Fruit fly (Drosophila melanogaster) whole organism, embryonic: ENCODE results near the gene Fer3.

Experiments
- Adf1 ChIP-seq: fragments of 200-800 bp; sonication (Bioruptor generic); IDR thresholded peaks from 2 replicates; pipeline ENCODE4 v1.3.6; 2022; ENCODE audit warnings: missing biosample characterization, missing genetic modification characterization
- BtbVII ChIP-seq: fragments of 200-800 bp; sonication (Bioruptor generic); optimal IDR thresholded peaks from 3 replicates; lab custom pipeline; 2017; ENCODE audit warnings: missing biosample characterization, mild to moderate bottlenecking, missing genetic modification characterization
- CG10147 ChIP-seq: fragments of 200-800 bp; sonication (Bioruptor generic); optimal IDR thresholded peaks from 2 replicates; lab custom pipeline; 2019; ENCODE audit warnings: missing biosample characterization, mild to moderate bottlenecking, missing genetic modification characterization, moderate library complexity
- CG10321 ChIP-seq: fragments of 200-800 bp; sonication (Bioruptor generic); IDR thresholded peaks from 2 replicates; pipeline ENCODE4 v1.3.6; 2022; ENCODE audit warnings: missing biosample characterization, missing genetic modification characterization
- CG10431 ChIP-seq: fragments of 200-800 bp; sonication (Bioruptor generic); optimal IDR thresholded peaks from 3 replicates; lab custom pipeline; 2018; ENCODE audit warnings: missing biosample characterization, mild to moderate bottlenecking, missing genetic modification characterization
- CG14050 ChIP-seq: fragments of 200-800 bp; sonication (Bioruptor generic); IDR thresholded peaks from 3 replicates; pipeline ENCODE4 v1.3.6; 2022; ENCODE audit warnings: missing biosample characterization, missing genetic modification characterization
- CG1529 ChIP-seq: fragments of 200-800 bp; sonication (Bioruptor generic); optimal IDR thresholded peaks from 3 replicates; lab custom pipeline; 2018; ENCODE audit warnings: missing biosample characterization, missing genetic modification characterization
- CG15479 ChIP-seq: fragments of 200-800 bp; sonication (Bioruptor generic); optimal IDR thresholded peaks from 3 replicates; lab custom pipeline; 2019; ENCODE audit warnings: missing biosample characterization, mild to moderate bottlenecking, missing genetic modification characterization, moderate library complexity
- CG15696 ChIP-seq: fragments of 200-800 bp; sonication (Bioruptor generic); optimal IDR thresholded peaks from 2 replicates; lab custom pipeline; 2019; ENCODE audit warnings: missing biosample characterization, mild to moderate bottlenecking, missing genetic modification characterization, moderate library complexity
- CG17361 ChIP-seq: fragments of 200-800 bp; sonication (Bioruptor generic); IDR thresholded peaks from 3 replicates; pipeline ENCODE4 v1.3.6; 2022; ENCODE audit warnings: missing biosample characterization, missing genetic modification characterization
- CG1832 ChIP-seq: fragments of 200-800 bp; sonication (Bioruptor generic); optimal IDR thresholded peaks from 2 replicates; lab custom pipeline; 2017; ENCODE audit warnings: missing biosample characterization, mild to moderate bottlenecking, missing genetic modification characterization, inconsistent platforms
- CG18619 ChIP-seq: fragments of 200-800 bp; sonication (Bioruptor generic); optimal IDR thresholded peaks from 3 replicates; lab custom pipeline; 2017; ENCODE audit warnings: missing biosample characterization, mild to moderate bottlenecking, missing genetic modification characterization
- CG2875 ChIP-seq: fragments of 200-800 bp; sonication (Bioruptor generic); optimal IDR thresholded peaks from 2 replicates; lab custom pipeline; 2017; ENCODE audit warnings: missing biosample characterization, mild to moderate bottlenecking, missing genetic modification characterization, missing genetic modification reagents
- CG3065 ChIP-seq: fragments of 200-800 bp; sonication (Bioruptor generic); optimal IDR thresholded peaks from 2 replicates; lab custom pipeline; 2016; ENCODE audit warnings: missing biosample characterization, missing genetic modification characterization
- CG31388 ChIP-seq: fragments of 200-800 bp; sonication (Bioruptor generic); optimal IDR thresholded peaks from 2 replicates; lab custom pipeline; 2016; ENCODE audit warnings: missing biosample characterization, missing genetic modification characterization
- CG3163 ChIP-seq: fragments of 200-800 bp; sonication (Bioruptor generic); optimal IDR thresholded peaks from 3 replicates; lab custom pipeline; 2016; ENCODE audit warnings: missing biosample characterization, missing genetic modification characterization
- CG32532 ChIP-seq: fragments of 200-800 bp; sonication (Bioruptor generic); IDR thresholded peaks from 2 replicates; pipeline ENCODE4 v1.3.6; 2022; ENCODE audit warnings: missing biosample characterization, missing genetic modification characterization
- CG33213 ChIP-seq: fragments of 200-800 bp; sonication (Bioruptor generic); optimal IDR thresholded peaks from 3 replicates; lab custom pipeline; 2016; ENCODE audit warnings: missing biosample characterization, missing genetic modification characterization
- CG34376 ChIP-seq: fragments of 200-800 bp; sonication (Bioruptor generic); optimal IDR thresholded peaks from 2 replicates; lab custom pipeline; 2018; ENCODE audit warnings: missing biosample characterization, mild to moderate bottlenecking, missing genetic modification characterization
- CG34422 ChIP-seq: fragments of 200-800 bp; sonication (Bioruptor generic); IDR thresholded peaks from 3 replicates; pipeline ENCODE4 v1.3.6; 2022; ENCODE audit warnings: missing biosample characterization, missing genetic modification characterization
- CG4328 ChIP-seq: fragments of 200-800 bp; sonication (Bioruptor generic); optimal IDR thresholded peaks from 3 replicates; lab custom pipeline; 2017; ENCODE audit warnings: missing biosample characterization, missing genetic modification reagents, missing genetic modification characterization
- CG4854 ChIP-seq: fragments of 200-800 bp; sonication (Bioruptor generic); optimal IDR thresholded peaks from 2 replicates; lab custom pipeline; 2016; ENCODE audit warnings: missing biosample characterization, missing genetic modification characterization, inconsistent platforms
- CG6765 ChIP-seq: fragments of 200-800 bp; sonication (Bioruptor generic); optimal IDR thresholded peaks from 3 replicates; lab custom pipeline; 2017; ENCODE audit warnings: missing biosample characterization, mild to moderate bottlenecking, missing genetic modification characterization
- CG7271 ChIP-seq: fragments of 200-800 bp; sonication (Bioruptor generic); optimal IDR thresholded peaks from 2 replicates; lab custom pipeline; 2018; ENCODE audit warnings: missing biosample characterization, mild to moderate bottlenecking, missing genetic modification characterization, moderate library complexity
- CG8281 ChIP-seq: fragments of 200-800 bp; sonication (Bioruptor generic); optimal IDR thresholded peaks from 2 replicates; lab custom pipeline; 2018; ENCODE audit warnings: missing biosample characterization, mild to moderate bottlenecking, missing genetic modification characterization, moderate library complexity
- CHES-1-like ChIP-seq: fragments of 200-800 bp; sonication (Bioruptor generic); optimal IDR thresholded peaks from 2 replicates; lab custom pipeline; 2016; ENCODE audit warnings: missing biosample characterization, missing genetic modification characterization
- Camta ChIP-seq: fragments of 200-800 bp; sonication (Bioruptor generic); optimal IDR thresholded peaks from 2 replicates; lab custom pipeline; 2016; ENCODE audit warnings: missing biosample characterization, missing genetic modification characterization
- Ets97D ChIP-seq: fragments of 200-800 bp; sonication (Bioruptor generic); optimal IDR thresholded peaks from 3 replicates; lab custom pipeline; 2016; ENCODE audit warnings: missing biosample characterization, missing genetic modification characterization
- Gug ChIP-seq: fragments of 200-800 bp; sonication (Bioruptor generic); IDR thresholded peaks from 4 replicates; pipeline ENCODE4 v1.3.6; 2022; ENCODE audit warnings: missing biosample characterization, missing genetic modification characterization
- Hmr ChIP-seq: fragments of 200-800 bp; sonication (Bioruptor generic); optimal IDR thresholded peaks from 3 replicates; lab custom pipeline; 2017; ENCODE audit warnings: mild to moderate bottlenecking, missing biosample characterization, missing genetic modification reagents, missing genetic modification characterization
- MESR4 ChIP-seq: fragments of 200-800 bp; sonication (Bioruptor generic); optimal IDR thresholded peaks from 2 replicates; lab custom pipeline; 2018; ENCODE audit warnings: missing biosample characterization, mild to moderate bottlenecking, missing genetic modification characterization, moderate library complexity
- Nf-YB ChIP-seq: fragments of 200-800 bp; sonication (Bioruptor generic); optimal IDR thresholded peaks from 3 replicates; lab custom pipeline; 2019; ENCODE audit warnings: missing biosample characterization, mild to moderate bottlenecking, missing genetic modification characterization, moderate library complexity
- PHDP ChIP-seq: fragments of 200-800 bp; sonication (Bioruptor generic); optimal IDR thresholded peaks from 3 replicates; lab custom pipeline; 2018; ENCODE audit warnings: missing biosample characterization, mild to moderate bottlenecking, missing genetic modification characterization, moderate library complexity
- Pdp1 ChIP-seq, 2 experiments: fragments of 200-800 bp; sonication (Bioruptor generic); optimal IDR thresholded peaks; 3 replicates each; lab custom pipeline; 2016; ENCODE audit warnings: missing biosample characterization in 2 of 2, missing genetic modification characterization in 2 of 2, mild to moderate bottlenecking in 1 of 2, moderate library complexity in 1 of 2
- ash1 ChIP-seq: fragments of 200-800 bp; sonication (Bioruptor generic); optimal IDR thresholded peaks from 2 replicates; lab custom pipeline; 2018; ENCODE audit warnings: missing biosample characterization, mild to moderate bottlenecking, missing genetic modification characterization
- bcd ChIP-seq: fragments of 200-800 bp; sonication (Bioruptor generic); optimal IDR thresholded peaks from 2 replicates; lab custom pipeline; 2017; ENCODE audit warnings: missing biosample characterization, mild to moderate bottlenecking, missing genetic modification characterization
- cato ChIP-seq: fragments of 200-800 bp; sonication (Bioruptor generic); optimal IDR thresholded peaks from 2 replicates; lab custom pipeline; 2016; ENCODE audit warnings: missing biosample characterization, missing genetic modification characterization, borderline replicate concordance
- chn ChIP-seq: fragments of 200-800 bp; sonication (Bioruptor generic); optimal IDR thresholded peaks from 2 replicates; lab custom pipeline; 2016; ENCODE audit warnings: missing biosample characterization, missing genetic modification characterization
- da ChIP-seq: fragments of 200-800 bp; sonication (Bioruptor generic); optimal IDR thresholded peaks from 2 replicates; lab custom pipeline; 2016; ENCODE audit warnings: missing biosample characterization, missing genetic modification characterization
- dysf ChIP-seq: fragments of 200-800 bp; sonication (Bioruptor generic); IDR thresholded peaks from 3 replicates; pipeline ENCODE4 v1.3.6; 2022; ENCODE audit warnings: missing biosample characterization, missing genetic modification characterization
- eve ChIP-seq, 2 experiments: fragments of >200 bp; optimal IDR thresholded peaks; 2 replicates each; lab custom pipeline; 2017; ENCODE audit warnings: missing biosample characterization in 2 of 2, missing genetic modification characterization in 2 of 2
- exex ChIP-seq: fragments of 200-800 bp; sonication (Bioruptor generic); optimal IDR thresholded peaks from 4 replicates; lab custom pipeline; 2018; ENCODE audit warnings: missing biosample characterization, mild to moderate bottlenecking, missing genetic modification characterization, moderate library complexity
- ftz-f1 ChIP-seq: fragments of 200-800 bp; sonication (Bioruptor generic); optimal IDR thresholded peaks from 2 replicates; lab custom pipeline; 2016; ENCODE audit warnings: missing biosample characterization, missing genetic modification characterization
- oc ChIP-seq: fragments of 200-800 bp; sonication (Bioruptor generic); optimal IDR thresholded peaks from 2 replicates; lab custom pipeline; 2018; ENCODE audit warnings: missing biosample characterization, mild to moderate bottlenecking, missing genetic modification characterization, moderate library complexity
- p53 ChIP-seq: fragments of 200-800 bp; sonication (Bioruptor generic); optimal IDR thresholded peaks from 2 replicates; lab custom pipeline; 2016; ENCODE audit warnings: missing biosample characterization, missing genetic modification characterization
- sens ChIP-seq: fragments of 200-800 bp; sonication (Bioruptor generic); peaks from one replicate; lab custom pipeline; 2016; ENCODE audit warnings: missing biosample characterization, missing genetic modification characterization
- tgo ChIP-seq: fragments of 200-800 bp; sonication (Bioruptor generic); IDR thresholded peaks from 3 replicates; pipeline ENCODE4 v1.3.6; 2022; ENCODE audit warnings: missing biosample characterization, missing genetic modification characterization
- tio ChIP-seq: fragments of 200-800 bp; sonication (Bioruptor generic); optimal IDR thresholded peaks from 2 replicates; lab custom pipeline; 2017; ENCODE audit warnings: missing biosample characterization, missing genetic modification characterization, inconsistent platforms
- unc-4 ChIP-seq: fragments of 200-800 bp; sonication (Bioruptor generic); IDR thresholded peaks from 2 replicates; pipeline ENCODE4 v1.3.6; 2022; ENCODE audit warnings: missing biosample characterization, missing genetic modification characterization; ENCODE audit not compliant: partially characterized antibody
- zfh2 ChIP-seq: fragments of 200-800 bp; sonication (Bioruptor generic); optimal IDR thresholded peaks from 2 replicates; lab custom pipeline; 2016; ENCODE audit warnings: missing biosample characterization, missing genetic modification characterization

The Fer3 gene

DNA sequence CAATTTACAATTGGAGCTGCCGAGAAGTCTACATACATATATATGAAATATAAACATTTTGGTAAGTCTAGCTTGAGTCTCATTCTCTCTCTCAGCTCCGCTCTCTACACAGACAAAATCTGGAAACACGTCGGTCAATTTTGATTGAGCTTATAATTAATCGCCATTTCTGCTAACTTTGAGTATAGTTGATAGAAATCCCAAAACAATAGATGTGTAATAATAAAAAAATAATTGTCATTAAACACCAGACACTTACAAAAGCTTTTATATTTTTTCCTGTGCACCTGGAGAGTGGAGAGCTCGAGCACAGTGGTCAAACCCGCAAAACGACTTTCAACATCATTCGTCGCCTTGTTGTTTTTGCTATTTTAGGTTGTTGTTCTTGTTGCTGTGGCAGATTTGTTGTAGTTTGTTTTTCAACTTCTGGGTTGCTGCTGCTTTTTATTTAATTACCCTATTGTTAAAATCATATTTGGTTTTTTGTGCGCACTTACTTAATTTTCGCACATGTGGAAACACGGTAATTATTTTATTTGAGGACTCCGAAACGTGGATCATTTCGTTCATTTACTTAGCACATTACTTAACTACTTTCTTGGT is 37.4 kb downstream of the Fer3 start (continued):
- TF ChIP-seq CG4854 (GFP tag; lab: Kevin White, UChicago) (peak; percentile 94), Nf-YB (GFP tag; lab: Kevin White, UChicago) (peak; percentile 85), CG6765 (GFP tag; lab: Kevin White, UChicago) (peak; percentile 92), BtbVII (GFP tag; lab: Kevin White, UChicago) (peak; percentile 95), CG15479 (GFP tag; lab: Kevin White, UChicago) (no peak), CG15696 (tag; lab: Kevin White, UChicago) (peak; percentile 76), p53 (GFP tag; lab: Kevin White, UChicago) (peak; percentile 69), CG18619 (peak; percentile 94), CHES-1-like (GFP tag; lab: Kevin White, UChicago) (peak; percentile 92), Gug (GFP tag; lab: Robert Waterston, UW) (peak; percentile 94), CG4328 (GFP tag; lab: Kevin White, UChicago) (peak; percentile 76), ash1 (peak; percentile 84), tgo (peak; percentile 96), cato (peak; percentile 91), CG31388 (GFP tag; lab: Kevin White, UChicago) (peak; percentile 91), bcd (GFP tag; lab: Kevin White, UChicago) (peak; percentile 96), eve (GFP tag; optimal IDR thresholded peaks at IDR 0.05; lab: Kevin White, UChicago) (peak in 1 of 2 experiments; percentile 97), da (peak; percentile 57), CG14050 (GFP tag; lab: Robert Waterston, UW) (peak; percentile 95), CG34422 (GFP tag; lab: Robert Waterston, UW) (peak; percentile 97), ftz-f1 (GFP tag; lab: Kevin White, UChicago) (peak; percentile 53), Adf1 (peak; percentile 75), CG34376 (peak; percentile 77), dysf (peak; percentile 98), Pdp1 (GFP tag; optimal IDR thresholded peaks at IDR 0.05; lab: Kevin White, UChicago) (peak; percentile 95 to 97), CG10147 (GFP tag; lab: Kevin White, UChicago) (peak; percentile 96), MESR4 (GFP tag; lab: Kevin White, UChicago) (peak; percentile 60), CG2875 (GFP tag; lab: Kevin White, UChicago) (peak; percentile 90), CG32532 (GFP tag; lab: Robert Waterston, UW) (peak; percentile 98), tio (GFP tag; lab: Kevin White, UChicago) (peak; percentile 95), CG1832 (GFP tag; lab: Kevin White, UChicago) (no peak), CG1529 (GFP tag; lab: Kevin White, UChicago) (peak; percentile 93), exex (peak; percentile 79), CG17361 (peak; percentile 95), CG3065 (GFP tag; lab: Kevin White, UChicago) (peak; percentile 82), oc (tag; lab: Kevin White, UChicago) (peak; percentile 98), zfh2 (GFP tag; lab: Kevin White, UChicago) (peak; percentile 95), CG8281 (peak; percentile 83), unc-4 (GFP tag; lab: Robert Waterston, UW) (no peak), CG3163 (GFP tag; lab: Kevin White, UChicago) (peak; percentile 68), CG10321 (peak; percentile 82), PHDP (tag; lab: Kevin White, UChicago) (peak; percentile 97), Camta (GFP tag; lab: Kevin White, UChicago) (peak; percentile 95), Ets97D (GFP tag; lab: Kevin White, UChicago) (peak; percentile 88), CG10431 (GFP tag; lab: Kevin White, UChicago) (peak; percentile 81), CG33213 (GFP tag; lab: Kevin White, UChicago) (peak; percentile 96), CG7271 (tag; lab: Kevin White, UChicago) (peak; percentile 69), sens (peak; percentile 99), Hmr (GFP tag; lab: Kevin White, UChicago) (peak; percentile 97), chn (peak; percentile 97)
